Fruit fly (Drosophila melanogaster) whole organism, pupa: Measurements from ENCODE around the gene CG32551.

Experiments used
- CG10348 ChIP-seq: fragments of 200-800 bp; sonication (Bioruptor generic); IDR thresholded peaks from 2 replicates; pipeline ENCODE4 v1.3.6; 2022; ENCODE audit warnings: missing biosample characterization, missing genetic modification characterization
- CG12605 ChIP-seq: fragments of 200-800 bp; sonication (Bioruptor generic); IDR thresholded peaks from 2 replicates; pipeline ENCODE4 v1.3.6; 2022; ENCODE audit warnings: missing biosample characterization, missing genetic modification characterization
- CG13204 ChIP-seq: fragments of 200-800 bp; sonication (Bioruptor generic); optimal IDR thresholded peaks from 2 replicates; lab custom pipeline; 2018; ENCODE audit warnings: missing biosample characterization, mild to moderate bottlenecking, missing genetic modification characterization, moderate library complexity
- CG14655 ChIP-seq: fragments of 200-800 bp; sonication (Bioruptor generic); optimal IDR thresholded peaks from 3 replicates; lab custom pipeline; 2017; ENCODE audit warnings: mild to moderate bottlenecking, missing biosample characterization, missing genetic modification reagents, missing genetic modification characterization
- CG15710 ChIP-seq: fragments of 200-800 bp; sonication (Bioruptor generic); optimal IDR thresholded peaks from 2 replicates; lab custom pipeline; 2018; ENCODE audit warnings: missing biosample characterization, mild to moderate bottlenecking, missing genetic modification characterization, moderate library complexity
- CG17806 ChIP-seq: fragments of 200-800 bp; sonication (Bioruptor generic); optimal IDR thresholded peaks from 2 replicates; lab custom pipeline; 2018; ENCODE audit warnings: missing biosample characterization, mild to moderate bottlenecking, missing genetic modification characterization, moderate library complexity
- CG32121 ChIP-seq: fragments of 200-800 bp; sonication (Bioruptor generic); IDR thresholded peaks from 2 replicates; pipeline ENCODE4 v1.3.6; 2022; ENCODE audit warnings: missing biosample characterization, missing genetic modification characterization
- CG34367 ChIP-seq: fragments of 200-800 bp; sonication (Bioruptor generic); optimal IDR thresholded peaks from 2 replicates; lab custom pipeline; 2018; ENCODE audit warnings: missing biosample characterization, mild to moderate bottlenecking, missing genetic modification characterization
- CG4496 ChIP-seq: fragments of 200-800 bp; sonication (Bioruptor generic); IDR thresholded peaks from 3 replicates; pipeline ENCODE4 v1.3.6; 2022; ENCODE audit warnings: missing biosample characterization, missing genetic modification characterization
- CG8159 ChIP-seq: fragments of 200-800 bp; sonication (Bioruptor generic); optimal IDR thresholded peaks from 3 replicates; lab custom pipeline; 2018; ENCODE audit warnings: missing biosample characterization, mild to moderate bottlenecking, missing genetic modification characterization, moderate library complexity
- CG8301 ChIP-seq: fragments of 200-800 bp; sonication (Bioruptor generic); optimal IDR thresholded peaks from 2 replicates; lab custom pipeline; 2018; ENCODE audit warnings: missing biosample characterization, mild to moderate bottlenecking, missing genetic modification characterization
- CG9948 ChIP-seq: fragments of 200-800 bp; sonication (Bioruptor generic); optimal IDR thresholded peaks from 2 replicates; lab custom pipeline; 2018; ENCODE audit warnings: missing biosample characterization, mild to moderate bottlenecking, missing genetic modification characterization, moderate library complexity
- D1 ChIP-seq: fragments of 200-800 bp; sonication (Bioruptor generic); optimal IDR thresholded peaks from 2 replicates; lab custom pipeline; 2018; ENCODE audit warnings: missing biosample characterization, mild to moderate bottlenecking, missing genetic modification characterization, moderate library complexity
- EcR ChIP-seq: fragments of 200-800 bp; sonication (Bioruptor generic); optimal IDR thresholded peaks from 3 replicates; lab custom pipeline; 2019; ENCODE audit warnings: missing biosample characterization, missing genetic modification characterization, mild to moderate bottlenecking, moderate library complexity, missing genetic modification reagents
- Ets98B ChIP-seq: fragments of 200-800 bp; sonication (Bioruptor generic); IDR thresholded peaks from 2 replicates; pipeline ENCODE4 v1.3.6; 2022; ENCODE audit warnings: missing biosample characterization, missing genetic modification characterization
- Pif1A ChIP-seq: fragments of 200-800 bp; sonication (Bioruptor generic); optimal IDR thresholded peaks from 3 replicates; lab custom pipeline; 2016; ENCODE audit warnings: missing biosample characterization, missing genetic modification characterization
- Pif1B ChIP-seq: fragments of 200-800 bp; sonication (Bioruptor generic); optimal IDR thresholded peaks from 3 replicates; lab custom pipeline; 2016; ENCODE audit warnings: missing biosample characterization, missing genetic modification characterization
- Snoo ChIP-seq: fragments of 200-800 bp; sonication (Bioruptor generic); optimal IDR thresholded peaks from 3 replicates; lab custom pipeline; 2017; ENCODE audit warnings: missing biosample characterization, mild to moderate bottlenecking, missing genetic modification characterization, inconsistent platforms
- fd96Ca ChIP-seq: fragments of 200-800 bp; sonication (Bioruptor generic); IDR thresholded peaks from 3 replicates; pipeline ENCODE4 v1.3.6; 2022; ENCODE audit warnings: missing biosample characterization, missing genetic modification characterization
- gl ChIP-seq: fragments of 200-800 bp; sonication (Bioruptor generic); optimal IDR thresholded peaks from 2 replicates; lab custom pipeline; 2018; ENCODE audit warnings: missing biosample characterization, mild to moderate bottlenecking, missing genetic modification characterization
- rn ChIP-seq: fragments of 200-800 bp; sonication (Bioruptor generic); IDR thresholded peaks from 2 replicates; pipeline ENCODE4 v1.3.6; 2022; ENCODE audit warnings: missing biosample characterization, missing genetic modification characterization

CG32551 gene

DNA sequence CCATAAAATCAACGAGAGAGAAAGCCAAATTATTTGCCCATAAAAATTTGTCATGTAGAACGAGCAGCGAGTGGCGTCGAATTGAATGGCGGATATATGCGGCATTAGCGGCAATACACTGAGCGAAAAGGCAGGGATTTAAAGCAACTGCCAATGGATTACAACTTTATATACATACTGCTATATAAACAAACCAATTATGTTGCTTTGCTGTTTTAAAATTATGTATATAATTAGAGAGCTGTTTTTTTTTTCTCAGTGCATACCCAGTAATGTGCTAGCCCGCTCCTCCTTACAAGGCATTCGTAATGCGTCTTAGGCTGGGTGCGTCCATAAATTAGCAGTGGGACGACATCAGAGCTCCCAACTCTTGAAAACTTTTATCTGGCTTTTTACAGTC, 29.2 kb downstream of the CG32551 start:
- TF ChIP-seq CG12605 (GFP tag; lab: Robert Waterston, UW) = no peak
- TF ChIP-seq Snoo = no peak
- TF ChIP-seq CG13204 (GFP tag; lab: Kevin White, UChicago) = no peak
- no peak for TF ChIP-seq CG15710 (tag; lab: Kevin White, UChicago)
- no peak for TF ChIP-seq CG10348
- no peak for TF ChIP-seq CG14655
- TF ChIP-seq Pif1A (GFP tag; lab: Kevin White, UChicago) = no peak
- no peak for TF ChIP-seq fd96Ca
- no peak for TF ChIP-seq rn (GFP tag; lab: Robert Waterston, UW)
- TF ChIP-seq CG8159 (tag; lab: Kevin White, UChicago) = no peak
- no peak for TF ChIP-seq CG32121 (GFP tag; lab: Robert Waterston, UW)
- no peak for TF ChIP-seq CG17806 (tag; lab: Kevin White, UChicago)
- no peak for TF ChIP-seq D1 (tag; lab: Kevin White, UChicago)

DNA sequence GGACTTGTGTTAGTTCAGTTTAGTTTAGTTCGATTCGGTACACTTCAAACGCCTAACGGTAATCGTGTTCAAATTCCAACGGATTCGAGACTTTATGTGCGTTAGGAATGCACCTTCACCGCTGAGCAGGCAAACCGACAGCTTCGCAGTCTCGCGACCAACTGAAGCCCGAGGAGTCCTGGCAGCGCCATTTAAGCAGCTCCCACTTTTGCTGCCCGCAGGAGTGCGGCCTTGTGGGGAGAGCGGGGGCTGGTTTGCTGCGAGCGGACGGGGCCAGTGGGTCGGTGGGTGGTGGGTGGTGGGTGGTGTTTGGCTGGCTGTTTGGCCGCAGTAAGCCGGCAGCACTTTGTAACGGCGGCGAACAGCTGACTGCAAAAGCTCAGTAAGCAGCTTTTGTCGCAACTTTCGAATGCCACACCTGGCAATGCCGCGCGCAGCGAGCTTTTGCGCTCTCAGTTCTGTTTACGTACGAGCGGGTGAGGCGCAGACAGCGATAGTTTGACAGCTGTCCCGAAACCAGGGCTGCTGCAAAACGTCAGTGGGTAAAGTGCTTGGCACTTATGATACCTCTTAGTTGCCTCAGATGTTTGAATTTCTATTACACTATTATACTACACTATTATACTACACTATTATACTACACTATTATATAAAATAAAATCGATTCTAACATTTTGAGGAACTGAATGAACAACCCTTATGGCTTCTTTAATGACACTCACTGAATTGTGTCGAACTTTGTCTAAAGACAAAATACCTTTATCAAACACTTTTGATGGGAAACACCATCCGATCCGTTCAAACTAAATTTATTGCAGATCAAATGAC, 40.9 kb downstream of the CG32551 start, which contains the start of gene CG32547:
TSS of gene CG32547 (minus strand) at position 181 of the 828 bp plus-strand sequence.
- TF ChIP-seq Snoo (no peak), D1 (tag; lab: Kevin White, UChicago) (no peak), CG34367 (tag; lab: Kevin White, UChicago) (no peak), Pif1B (GFP tag; lab: Kevin White, UChicago) (peak; percentile 13), Pif1A (GFP tag; lab: Kevin White, UChicago) (peak; percentile 21), fd96Ca (no peak), CG14655 (peak; percentile 3), CG4496 (GFP tag; lab: Robert Waterston, UW) (peak; percentile 42; the same call in 2 of the 3 replicates), gl (tag; lab: Kevin White, UChicago) (no peak), CG9948 (tag; lab: Kevin White, UChicago) (no peak), EcR (GFP tag; lab: Kevin White, UChicago) (no peak), CG13204 (GFP tag; lab: Kevin White, UChicago) (no peak), CG10348 (no peak), CG8159 (tag; lab: Kevin White, UChicago) (peak; percentile 18), CG8301 (tag; lab: Kevin White, UChicago) (peak; percentile 19), CG15710 (tag; lab: Kevin White, UChicago) (no peak), CG32121 (GFP tag; lab: Robert Waterston, UW) (0 out of 2 replicates have a peak, but pooled peaks have one; percentile 22), rn (GFP tag; lab: Robert Waterston, UW) (no peak), CG12605 (GFP tag; lab: Robert Waterston, UW) (no peak), CG17806 (tag; lab: Kevin White, UChicago) (peak; percentile 32), Ets98B (peak; percentile 28; the same call in 1 of the 2 replicates)
- TF ChIP-seq, all 21 proteins: peak for 9

DNA sequence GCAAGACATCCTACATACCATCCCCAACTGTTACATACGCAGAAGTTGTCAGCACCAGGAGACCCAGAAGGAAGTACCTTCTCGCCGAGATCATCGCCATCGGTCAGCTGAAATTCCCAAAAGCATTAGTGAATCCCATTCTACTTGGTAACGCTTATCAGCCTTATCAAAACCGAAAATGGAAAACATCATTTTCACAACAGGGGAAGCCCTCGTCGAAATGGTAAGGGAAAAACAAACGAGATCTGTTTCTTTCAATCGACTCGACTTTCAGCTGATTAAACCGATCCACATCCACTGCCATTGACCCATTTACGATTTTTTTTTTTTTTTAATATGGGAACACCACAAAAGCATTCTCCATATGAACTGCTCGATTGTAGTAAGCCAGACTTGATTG, 43.9 kb downstream of the CG32551 start:
- TF ChIP-seq CG14655 (no peak), CG32121 (GFP tag; lab: Robert Waterston, UW) (no peak), CG17806 (tag; lab: Kevin White, UChicago) (no peak), CG8301 (tag; lab: Kevin White, UChicago) (no peak), Snoo (no peak), CG10348 (no peak), Ets98B (no peak), CG12605 (GFP tag; lab: Robert Waterston, UW) (no peak), CG9948 (tag; lab: Kevin White, UChicago) (no peak), EcR (GFP tag; lab: Kevin White, UChicago) (no peak), D1 (tag; lab: Kevin White, UChicago) (no peak), rn (GFP tag; lab: Robert Waterston, UW) (no peak)

DNA sequence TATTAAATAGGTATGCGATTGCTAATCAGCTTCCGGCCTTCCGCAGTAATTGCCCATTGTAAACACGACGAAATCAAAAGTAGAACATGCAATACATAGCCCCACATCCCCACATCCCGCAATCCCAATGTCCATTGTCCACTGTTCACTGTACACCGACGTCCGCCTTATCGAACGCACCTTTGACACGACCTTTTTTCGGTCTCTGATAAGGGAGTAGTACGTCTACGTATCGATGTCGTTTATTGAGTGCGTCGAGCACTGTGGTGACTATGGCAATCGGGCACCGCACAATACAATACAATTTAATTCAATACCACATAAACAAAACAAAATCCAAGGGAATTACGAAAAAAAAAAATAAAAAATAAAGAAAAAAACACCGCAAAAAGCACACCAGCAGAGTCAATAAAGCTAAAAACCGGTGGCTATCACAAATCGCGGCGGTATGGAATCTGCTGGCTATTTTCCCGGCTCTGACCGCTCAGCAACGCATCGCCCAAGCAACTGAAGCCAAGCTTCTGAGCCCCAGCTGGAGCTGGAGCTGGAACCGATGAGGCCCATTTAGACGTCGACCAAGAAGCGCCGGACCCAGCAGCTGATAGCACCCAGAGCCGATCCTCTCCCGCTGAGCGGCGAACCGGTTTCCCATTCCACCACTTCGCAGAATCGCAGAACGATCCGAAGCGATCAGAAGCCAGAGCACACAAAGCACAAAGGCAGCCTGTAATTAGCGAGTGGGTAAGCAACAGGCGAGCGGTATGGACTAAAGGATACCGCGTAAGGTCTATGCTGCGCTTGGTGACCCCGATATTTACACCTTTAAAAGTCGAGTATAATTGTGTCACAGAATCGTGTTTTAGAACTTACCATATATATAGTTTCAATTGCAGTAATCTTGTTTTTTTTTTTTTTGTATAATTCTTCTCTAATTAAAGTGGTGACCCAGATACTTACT, 44.9 kb downstream of the CG32551 start, which contains the start of gene Hayan:
TSS of gene Hayan (minus strand) at position 512 of the 958 bp plus-strand sequence.
- TF ChIP-seq CG10348 (no peak), CG12605 (GFP tag; lab: Robert Waterston, UW) (peak; percentile 60; the same call in 1 of the 2 replicates), CG32121 (GFP tag; lab: Robert Waterston, UW) (0 out of 2 replicates have a peak, but pooled peaks have one; percentile 32), EcR (GFP tag; lab: Kevin White, UChicago) (peak; percentile 30), fd96Ca (0 out of 3 replicates have a peak, but pooled peaks have one; percentile 44), CG14655 (peak; percentile 44), D1 (tag; lab: Kevin White, UChicago) (no peak), CG8159 (tag; lab: Kevin White, UChicago) (peak; percentile 49), gl (tag; lab: Kevin White, UChicago) (peak; percentile 58), Pif1A (GFP tag; lab: Kevin White, UChicago) (peak; percentile 57), CG4496 (GFP tag; lab: Robert Waterston, UW) (peak; percentile 64; the same call in 2 of the 3 replicates), CG8301 (tag; lab: Kevin White, UChicago) (no peak), CG13204 (GFP tag; lab: Kevin White, UChicago) (peak; percentile 69), CG9948 (tag; lab: Kevin White, UChicago) (no peak), Ets98B (peak; percentile 46; the same call in 1 of the 2 replicates), rn (GFP tag; lab: Robert Waterston, UW) (no peak), Snoo (peak; percentile 25), CG17806 (tag; lab: Kevin White, UChicago) (no peak), Pif1B (GFP tag; lab: Kevin White, UChicago) (peak; percentile 55), CG15710 (tag; lab: Kevin White, UChicago) (peak; percentile 17), CG34367 (tag; lab: Kevin White, UChicago) (peak; percentile 3)
